Worm (Caenorhabditis elegans) whole organism, L3 larva: ENCODE results near the gene nex-2.
A peak's percentile ranks its signal among the peaks of the same experiment; 100 is the strongest.

Experiments used
- R02D3.7 ChIP-seq: fragments of 150-350 bp; optimal IDR thresholded peaks from 2 replicates; lab custom pipeline; 2014; ENCODE audit warnings: missing biosample characterization, missing genetic modification characterization
- ZK546.5 ChIP-seq: sonication (generic microtip); optimal IDR thresholded peaks from 2 replicates; lab custom pipeline; 2017; ENCODE audit warnings: missing biosample characterization, missing genetic modification characterization
- aly-2 ChIP-seq: fragments of 150-350 bp; optimal IDR thresholded peaks from 2 replicates; lab custom pipeline; 2014; ENCODE audit warnings: missing biosample characterization, missing genetic modification characterization
- ceh-16 ChIP-seq: sonication (generic microtip); optimal IDR thresholded peaks from 2 replicates; lab custom pipeline; 2017; ENCODE audit warnings: missing biosample characterization, missing genetic modification characterization
- ceh-82 ChIP-seq: fragments of 150-350 bp; optimal IDR thresholded peaks from 2 replicates; lab custom pipeline; 2014; ENCODE audit warnings: missing biosample characterization, missing genetic modification characterization
- ceh-9 ChIP-seq: sonication (generic microtip); optimal IDR thresholded peaks from 2 replicates; lab custom pipeline; 2018; ENCODE audit warnings: missing biosample characterization, missing genetic modification characterization
- daf-12 ChIP-seq: fragments of 150-350 bp; optimal IDR thresholded peaks from 2 replicates; lab custom pipeline; 2014; ENCODE audit warnings: missing biosample characterization, missing genetic modification reagents, missing genetic modification characterization
- egl-27 ChIP-seq: sonication (generic microtip); optimal IDR thresholded peaks from 4 replicates; lab custom pipeline; 2017; ENCODE audit warnings: missing biosample characterization, missing genetic modification reagents, missing genetic modification characterization
- egl-5 ChIP-seq: fragments of 150-350 bp; optimal IDR thresholded peaks from 2 replicates; lab custom pipeline; 2017; ENCODE audit warnings: missing biosample characterization, missing genetic modification reagents, missing genetic modification characterization, inconsistent platforms
- elt-1 ChIP-seq: fragments of 150-350 bp; optimal IDR thresholded peaks from 2 replicates; lab custom pipeline; 2014; ENCODE audit warnings: missing biosample characterization, missing genetic modification characterization
- elt-2 ChIP-seq: sonication (generic microtip); optimal IDR thresholded peaks from 2 replicates; lab custom pipeline; 2016; ENCODE audit warnings: missing genetic modification reagents, mild to moderate bottlenecking, missing genetic modification characterization, missing compliant biosample characterization
- elt-3 ChIP-seq, 3 experiments: fragments of 150-350 bp in 1 of 3; sonication (generic microtip) in 2 of 3; optimal IDR thresholded peaks; 2 replicates in 2 of 3; 4 replicates in 1 of 3; lab custom pipeline; 2014 to 2017; ENCODE audit warnings: missing biosample characterization in 3 of 3, missing genetic modification characterization in 3 of 3
- eor-1 ChIP-seq, 2 experiments: fragments of 150-350 bp; optimal IDR thresholded peaks; 2 replicates each; lab custom pipeline; 2014 to 2018; ENCODE audit warnings: missing biosample characterization in 2 of 2, missing genetic modification characterization in 2 of 2
- fkh-2 ChIP-seq: fragments of 150-350 bp; optimal IDR thresholded peaks from 2 replicates; lab custom pipeline; 2014; ENCODE audit warnings: missing biosample characterization, missing genetic modification reagents, missing genetic modification characterization
- fos-1 ChIP-seq: fragments of 150-350 bp; optimal IDR thresholded peaks from 2 replicates; lab custom pipeline; 2014; ENCODE audit warnings: missing biosample characterization, missing genetic modification characterization
- jun-1 ChIP-seq: fragments of 150-350 bp; optimal IDR thresholded peaks from 2 replicates; lab custom pipeline; 2014; ENCODE audit warnings: missing biosample characterization, missing genetic modification reagents, missing genetic modification characterization
- lin-15B ChIP-seq: fragments of 150-350 bp; optimal IDR thresholded peaks from 2 replicates; lab custom pipeline; 2014; ENCODE audit warnings: missing biosample characterization, missing genetic modification characterization
- lsy-12 ChIP-seq: sonication (generic microtip); optimal IDR thresholded peaks from 2 replicates; lab custom pipeline; 2016; ENCODE audit warnings: mild to moderate bottlenecking, missing genetic modification characterization, missing compliant biosample characterization
- nfya-1 ChIP-seq: sonication (generic microtip); optimal IDR thresholded peaks from 2 replicates; lab custom pipeline; 2017; ENCODE audit warnings: missing genetic modification characterization, mild to moderate bottlenecking, missing compliant biosample characterization, antibody characterized with exemption, moderate library complexity; ENCODE audit not compliant: insufficient read depth
- nhr-23 ChIP-seq: fragments of 150-350 bp; optimal IDR thresholded peaks from 2 replicates; lab custom pipeline; 2014; ENCODE audit warnings: missing biosample characterization, missing genetic modification reagents, missing genetic modification characterization
- nhr-237 ChIP-seq: fragments of 150-350 bp; optimal IDR thresholded peaks from 2 replicates; lab custom pipeline; 2014; ENCODE audit warnings: missing biosample characterization, missing genetic modification characterization
- nhr-25 ChIP-seq: sonication (generic microtip); optimal IDR thresholded peaks from 2 replicates; lab custom pipeline; 2017; ENCODE audit warnings: missing biosample characterization, missing genetic modification characterization
- nhr-28 ChIP-seq: fragments of 150-350 bp; optimal IDR thresholded peaks from 2 replicates; lab custom pipeline; 2014; ENCODE audit warnings: missing biosample characterization, missing genetic modification characterization
- nhr-43 ChIP-seq: sonication (generic microtip); optimal IDR thresholded peaks from 2 replicates; lab custom pipeline; 2016; ENCODE audit warnings: mild to moderate bottlenecking, missing genetic modification characterization, missing compliant biosample characterization; ENCODE audit not compliant: poor library complexity, severe bottlenecking
- nhr-67 ChIP-seq: fragments of 150-350 bp; optimal IDR thresholded peaks from 2 replicates; lab custom pipeline; 2014; ENCODE audit warnings: missing biosample characterization, missing genetic modification characterization
- nhr-76 ChIP-seq: fragments of 150-350 bp; sonication (generic microtip); optimal IDR thresholded peaks from 5 replicates; lab custom pipeline; 2014; ENCODE audit warnings: missing biosample characterization, missing genetic modification characterization
- nhr-77 ChIP-seq: fragments of 150-350 bp; optimal IDR thresholded peaks from 2 replicates; lab custom pipeline; 2014; ENCODE audit warnings: missing biosample characterization, missing genetic modification characterization
- pha-4 ChIP-seq: fragments of 150-350 bp; optimal IDR thresholded peaks from 2 replicates; lab custom pipeline; 2014; ENCODE audit warnings: missing biosample characterization, missing genetic modification reagents, missing genetic modification characterization
- pqm-1 ChIP-seq: fragments of 150-350 bp; optimal IDR thresholded peaks from 2 replicates; lab custom pipeline; 2017; ENCODE audit warnings: missing biosample characterization, missing genetic modification characterization, inconsistent platforms
- sea-2 ChIP-seq: fragments of 150-350 bp; sonication (generic microtip); optimal IDR thresholded peaks from 4 replicates; lab custom pipeline; 2014; ENCODE audit warnings: missing biosample characterization, missing genetic modification reagents, missing genetic modification characterization
- skn-1 ChIP-seq: fragments of 150-350 bp; optimal IDR thresholded peaks from 2 replicates; lab custom pipeline; 2014; ENCODE audit warnings: missing biosample characterization, missing genetic modification characterization
- snpc-4 ChIP-seq: fragments of 150-350 bp; optimal IDR thresholded peaks from 2 replicates; lab custom pipeline; 2014; ENCODE audit warnings: missing biosample characterization, missing genetic modification characterization
- unc-39 ChIP-seq: sonication (generic microtip); optimal IDR thresholded peaks from 4 replicates; lab custom pipeline; 2017; ENCODE audit warnings: missing biosample characterization, missing genetic modification characterization
- ztf-11 ChIP-seq: fragments of 150-350 bp; optimal IDR thresholded peaks from 2 replicates; lab custom pipeline; 2014; ENCODE audit warnings: missing biosample characterization, missing genetic modification characterization

nex-2 gene

ce11 chrIII:10330372-10331062, at the start of gene nex-2:
Gene nex-2 (minus strand): TSS chrIII:10330422.
- TF ChIP-seq pqm-1 (no peak), nhr-28 (tag; lab: Kevin White, UChicago) (no peak), ZK546.5 (no peak), nhr-77 (tag; lab: Kevin White, UChicago) (no peak), aly-2 (tag; lab: Kevin White, UChicago) (no peak), fkh-2 (tag; lab: Kevin White, UChicago) (no peak), sea-2 (no peak), unc-39 (tag; lab: Kevin White, UChicago) (no peak), nfya-1 (tag; lab: Kevin White, UChicago) (no peak), fos-1 (tag; lab: Kevin White, UChicago) (no peak), nhr-76 (no peak), lsy-12 (no peak), skn-1 (no peak), eor-1 (tag; optimal IDR thresholded peaks at IDR 0.05; lab: Kevin White, UChicago) (no peak), ceh-16 (tag; lab: Kevin White, UChicago) (no peak), daf-12 (no peak)

- TF ChIP-seq egl-27 (tag; lab: Kevin White, UChicago) (no peak), elt-1 (tag; lab: Kevin White, UChicago) (no peak), aly-2 (tag; lab: Kevin White, UChicago) (no peak), lin-15B (tag; lab: Kevin White, UChicago) (no peak), snpc-4 (tag; lab: Kevin White, UChicago) (no peak), pha-4 (tag; lab: Kevin White, UChicago) (no peak), elt-2 (tag; lab: Kevin White, UChicago) (no peak), jun-1 (no peak), ceh-82 (tag; lab: Kevin White, UChicago) (no peak), pqm-1 (no peak), nhr-76 (no peak), fkh-2 (tag; lab: Kevin White, UChicago) (no peak), ceh-9 (tag; lab: Kevin White, UChicago) (no peak), sea-2 (no peak), lsy-12 (no peak), nfya-1 (tag; lab: Kevin White, UChicago) (no peak), egl-5 (tag; lab: Kevin White, UChicago) (no peak), nhr-23 (tag; lab: Kevin White, UChicago) (no peak)
Observed at ce11 chrIII:10379632-10380031, 49.4 kb upstream of the nex-2 start.

ce11 chrIII:10378899-10379298, 48.7 kb upstream of the nex-2 start:
- no peak for TF ChIP-seq elt-3 (tag; optimal IDR thresholded peaks at IDR 0.05; lab: Kevin White, UChicago)
- TF ChIP-seq nhr-76 = no peak
- TF ChIP-seq pqm-1 = peak; percentile 61
- TF ChIP-seq nhr-43 = no peak
- peak; percentile 13 for TF ChIP-seq jun-1
- no peak for TF ChIP-seq ceh-82 (tag; lab: Kevin White, UChicago)
- peak; percentile 53 for TF ChIP-seq elt-2 (tag; lab: Kevin White, UChicago)
- TF ChIP-seq pha-4 (tag; lab: Kevin White, UChicago) = peak; percentile 38
- no peak for TF ChIP-seq ZK546.5
- TF ChIP-seq, all 47 proteins: peak for 4

ce11 chrIII:10376041-10376440, 45.8 kb upstream of the nex-2 start:
- no peak for TF ChIP-seq nhr-67 (tag; lab: Kevin White, UChicago)
- TF ChIP-seq nhr-25 (tag; lab: Kevin White, UChicago) = no peak
- no peak for TF ChIP-seq ceh-16 (tag; lab: Kevin White, UChicago)
- no peak for TF ChIP-seq nhr-28 (tag; lab: Kevin White, UChicago)
- no peak for TF ChIP-seq nhr-237 (tag; lab: Kevin White, UChicago)
- TF ChIP-seq R02D3.7 = no peak
- no peak for TF ChIP-seq pqm-1
- peak; percentile 78 for TF ChIP-seq elt-2 (tag; lab: Kevin White, UChicago)
- no peak for TF ChIP-seq ztf-11 (tag; lab: Kevin White, UChicago)
- no peak for TF ChIP-seq sea-2
- no peak for TF ChIP-seq skn-1
- TF ChIP-seq elt-1 (tag; lab: Kevin White, UChicago) = no peak
- TF ChIP-seq nhr-77 (tag; lab: Kevin White, UChicago) = no peak
- no peak for TF ChIP-seq snpc-4 (tag; lab: Kevin White, UChicago)
- peak; percentile 8 for TF ChIP-seq pha-4 (tag; lab: Kevin White, UChicago)
- TF ChIP-seq egl-5 (tag; lab: Kevin White, UChicago) = no peak
- TF ChIP-seq daf-12 = no peak
- no peak for TF ChIP-seq lin-15B (tag; lab: Kevin White, UChicago)
